Fruit fly (Drosophila melanogaster) whole organism, prepupa: ENCODE data around the gene CG44094.

Experiments
- CG10669 ChIP-seq: fragments of 200-800 bp; sonication (Bioruptor generic); optimal IDR thresholded peaks from 3 replicates; lab custom pipeline; 2018; ENCODE audit warnings: missing biosample characterization, mild to moderate bottlenecking, missing genetic modification characterization, moderate library complexity
- CG11902 ChIP-seq: fragments of 200-800 bp; sonication (Bioruptor generic); optimal IDR thresholded peaks from 3 replicates; lab custom pipeline; 2016; ENCODE audit warnings: missing biosample characterization, missing genetic modification characterization
- CG15336 ChIP-seq: fragments of 200-800 bp; sonication (Bioruptor generic); IDR thresholded peaks from 2 replicates; pipeline ENCODE4 v1.3.6; 2022; ENCODE audit warnings: missing biosample characterization, missing genetic modification characterization
- CG1621 ChIP-seq: fragments of 200-800 bp; sonication (Bioruptor generic); optimal IDR thresholded peaks from 3 replicates; lab custom pipeline; 2018; ENCODE audit warnings: missing biosample characterization, mild to moderate bottlenecking, missing genetic modification characterization
- CG3032 ChIP-seq: fragments of 200-800 bp; optimal IDR thresholded peaks from 2 replicates; lab custom pipeline; 2019; ENCODE audit warnings: missing biosample characterization, mild to moderate bottlenecking, missing genetic modification characterization, moderate library complexity
- CG31627 ChIP-seq: fragments of 200-800 bp; sonication (Bioruptor generic); optimal IDR thresholded peaks from 3 replicates; lab custom pipeline; 2016; ENCODE audit warnings: missing biosample characterization, missing genetic modification characterization
- CG32006 ChIP-seq: fragments of 200-800 bp; sonication (Bioruptor generic); optimal IDR thresholded peaks from 3 replicates; lab custom pipeline; 2017; ENCODE audit warnings: missing biosample characterization, mild to moderate bottlenecking, missing genetic modification characterization
- CG3919 ChIP-seq: fragments of 200-800 bp; sonication (Bioruptor generic); optimal IDR thresholded peaks from 3 replicates; lab custom pipeline; 2016; ENCODE audit warnings: missing biosample characterization, missing genetic modification characterization
- CG4318 ChIP-seq: fragments of 200-800 bp; sonication (Bioruptor generic); optimal IDR thresholded peaks from 3 replicates; lab custom pipeline; 2017; ENCODE audit warnings: missing biosample characterization, mild to moderate bottlenecking, missing genetic modification characterization
- CG6163 ChIP-seq: fragments of 200-800 bp; sonication (Bioruptor generic); IDR thresholded peaks from 3 replicates; pipeline ENCODE4 v1.3.6; 2022; ENCODE audit warnings: missing biosample characterization, missing genetic modification characterization
- CG6276 ChIP-seq: fragments of 200-800 bp; sonication (Bioruptor generic); optimal IDR thresholded peaks from 2 replicates; lab custom pipeline; 2017; ENCODE audit warnings: missing biosample characterization, mild to moderate bottlenecking, missing genetic modification characterization
- CG6792 ChIP-seq: fragments of 200-800 bp; sonication (Bioruptor generic); optimal IDR thresholded peaks from 3 replicates; lab custom pipeline; 2016; ENCODE audit warnings: missing biosample characterization, missing genetic modification characterization
- CG6808 ChIP-seq: fragments of 200-800 bp; sonication (Bioruptor generic); optimal IDR thresholded peaks from 3 replicates; lab custom pipeline; 2017; ENCODE audit warnings: missing biosample characterization, missing genetic modification characterization, mild to moderate bottlenecking, moderate library complexity, missing genetic modification reagents
- CG6854 ChIP-seq: fragments of 200-800 bp; sonication (Bioruptor generic); optimal IDR thresholded peaks from 2 replicates; lab custom pipeline; 2017; ENCODE audit warnings: missing biosample characterization, mild to moderate bottlenecking, missing genetic modification characterization
- CG7368 ChIP-seq: fragments of 200-800 bp; sonication (Bioruptor generic); optimal IDR thresholded peaks from 3 replicates; lab custom pipeline; 2016; ENCODE audit warnings: missing biosample characterization, missing genetic modification characterization
- CG8119 ChIP-seq: fragments of 200-800 bp; sonication (Bioruptor generic); IDR thresholded peaks from 3 replicates; pipeline ENCODE4 v1.3.6; 2022; ENCODE audit warnings: missing biosample characterization, missing genetic modification characterization
- CG8319 ChIP-seq: fragments of 200-800 bp; sonication (Bioruptor generic); optimal IDR thresholded peaks from 3 replicates; lab custom pipeline; 2016; ENCODE audit warnings: missing biosample characterization, missing genetic modification characterization
- CG9139 ChIP-seq: fragments of 200-800 bp; sonication (Bioruptor generic); optimal IDR thresholded peaks from 3 replicates; lab custom pipeline; 2017; ENCODE audit warnings: missing biosample characterization, mild to moderate bottlenecking, missing genetic modification characterization
- Eip75B ChIP-seq: fragments of 200-800 bp; sonication (Bioruptor generic); optimal IDR thresholded peaks from 3 replicates; lab custom pipeline; 2016; ENCODE audit warnings: missing biosample characterization, missing genetic modification characterization
- Eip78C ChIP-seq: fragments of 200-800 bp; sonication (Bioruptor generic); peaks from one replicate; lab custom pipeline; 2016; ENCODE audit warnings: missing biosample characterization, missing genetic modification characterization
- Eip93F ChIP-seq: fragments of 200-800 bp; sonication (Bioruptor generic); optimal IDR thresholded peaks from 2 replicates; lab custom pipeline; 2016; ENCODE audit warnings: missing biosample characterization, mild to moderate bottlenecking, missing genetic modification characterization
- Ets96B ChIP-seq: fragments of 200-800 bp; optimal IDR thresholded peaks from 2 replicates; lab custom pipeline; 2019; ENCODE audit warnings: missing biosample characterization, mild to moderate bottlenecking, missing genetic modification characterization, moderate library complexity
- Gug ChIP-seq: fragments of 200-800 bp; sonication (Bioruptor generic); IDR thresholded peaks from 2 replicates; pipeline ENCODE4 v1.3.6; 2022; ENCODE audit warnings: missing biosample characterization, missing genetic modification characterization
- Hr39 ChIP-seq: fragments of 200-800 bp; sonication (Bioruptor generic); optimal IDR thresholded peaks from 2 replicates; lab custom pipeline; 2016; ENCODE audit warnings: missing biosample characterization, missing genetic modification characterization
- Hr4 ChIP-seq: fragments of 200-800 bp; sonication (Bioruptor generic); optimal IDR thresholded peaks from 3 replicates; lab custom pipeline; 2016; ENCODE audit warnings: missing biosample characterization, missing genetic modification characterization
- Lpt ChIP-seq: fragments of 200-800 bp; sonication (Bioruptor generic); optimal IDR thresholded peaks from 3 replicates; lab custom pipeline; 2016; ENCODE audit warnings: missing biosample characterization, missing genetic modification characterization
- Met ChIP-seq: fragments of 200-800 bp; sonication (Bioruptor generic); optimal IDR thresholded peaks from 3 replicates; lab custom pipeline; 2016; ENCODE audit warnings: missing biosample characterization, missing genetic modification characterization
- OdsH ChIP-seq: fragments of 200-800 bp; sonication (Bioruptor generic); optimal IDR thresholded peaks from 3 replicates; lab custom pipeline; 2016; ENCODE audit warnings: missing biosample characterization, missing genetic modification characterization
- Smox ChIP-seq: fragments of 200-800 bp; sonication (Bioruptor generic); optimal IDR thresholded peaks from 3 replicates; lab custom pipeline; 2016; ENCODE audit warnings: missing biosample characterization, missing genetic modification characterization
- Sox102F ChIP-seq: fragments of 200-800 bp; sonication (Bioruptor generic); optimal IDR thresholded peaks from 2 replicates; lab custom pipeline; 2016; ENCODE audit warnings: missing biosample characterization, mild to moderate bottlenecking, missing genetic modification characterization
- Sox14 ChIP-seq: fragments of 200-800 bp; sonication (Bioruptor generic); optimal IDR thresholded peaks from 3 replicates; lab custom pipeline; 2016; ENCODE audit warnings: missing biosample characterization, missing genetic modification characterization
- Sox15 ChIP-seq: fragments of 200-800 bp; sonication (Bioruptor generic); optimal IDR thresholded peaks from 3 replicates; lab custom pipeline; 2016; ENCODE audit warnings: missing biosample characterization, missing genetic modification characterization
- acj6 ChIP-seq: fragments of 200-800 bp; sonication (Bioruptor generic); optimal IDR thresholded peaks from 3 replicates; lab custom pipeline; 2016; ENCODE audit warnings: missing biosample characterization, missing genetic modification characterization
- dsx ChIP-seq: fragments of 200-800 bp; optimal IDR thresholded peaks from 3 replicates; lab custom pipeline; 2019; ENCODE audit warnings: missing biosample characterization, mild to moderate bottlenecking, missing genetic modification characterization, moderate library complexity; ENCODE audit not compliant: poor library complexity, severe bottlenecking
- eg ChIP-seq: fragments of 200-800 bp; sonication (Bioruptor generic); IDR thresholded peaks from 3 replicates; pipeline ENCODE4 v1.3.6; 2022; ENCODE audit warnings: missing biosample characterization, missing genetic modification characterization
- fd59A ChIP-seq: fragments of 200-800 bp; sonication (Bioruptor generic); optimal IDR thresholded peaks from 2 replicates; lab custom pipeline; 2017; ENCODE audit warnings: missing biosample characterization, mild to moderate bottlenecking, missing genetic modification characterization, missing genetic modification reagents
- fd85E ChIP-seq: fragments of 200-800 bp; sonication (Bioruptor generic); optimal IDR thresholded peaks from 3 replicates; lab custom pipeline; 2016; ENCODE audit warnings: missing biosample characterization, missing genetic modification characterization
- fkh ChIP-seq: fragments of 200-800 bp; sonication (Bioruptor generic); optimal IDR thresholded peaks from 3 replicates; lab custom pipeline; 2017; ENCODE audit warnings: missing biosample characterization, mild to moderate bottlenecking, missing genetic modification characterization, moderate library complexity
- net ChIP-seq: fragments of 200-800 bp; sonication (Bioruptor generic); optimal IDR thresholded peaks from 3 replicates; lab custom pipeline; 2016; ENCODE audit warnings: missing biosample characterization, missing genetic modification characterization
- salr ChIP-seq, 2 experiments: fragments of 200-800 bp; sonication (Bioruptor generic); optimal IDR thresholded peaks; 3 replicates each; lab custom pipeline; 2016 to 2018; ENCODE audit warnings: missing biosample characterization in 2 of 2, missing genetic modification characterization in 2 of 2, mild to moderate bottlenecking in 1 of 2
- spab ChIP-seq: fragments of 200-800 bp; sonication (Bioruptor generic); optimal IDR thresholded peaks from 2 replicates; lab custom pipeline; 2017; ENCODE audit warnings: missing biosample characterization, mild to moderate bottlenecking, missing genetic modification characterization, missing genetic modification reagents
- ss ChIP-seq, 2 experiments: fragments of 200-800 bp; sonication (Bioruptor generic); optimal IDR thresholded peaks; 2 replicates in 1 of 2; 3 replicates in 1 of 2; lab custom pipeline; 2017 to 2018; ENCODE audit warnings: mild to moderate bottlenecking in 2 of 2, missing biosample characterization in 2 of 2, missing genetic modification characterization in 2 of 2, moderate library complexity in 1 of 2
- svp ChIP-seq: fragments of 200-800 bp; sonication (Bioruptor generic); peaks from one replicate; lab custom pipeline; 2016; ENCODE audit warnings: missing biosample characterization, missing genetic modification characterization
- topi ChIP-seq: fragments of 200-800 bp; sonication (Bioruptor generic); optimal IDR thresholded peaks from 3 replicates; lab custom pipeline; 2016; ENCODE audit warnings: missing biosample characterization, missing genetic modification characterization
- vri ChIP-seq: fragments of 200-800 bp; sonication (Bioruptor generic); optimal IDR thresholded peaks from 3 replicates; lab custom pipeline; 2016; ENCODE audit warnings: missing biosample characterization, mild to moderate bottlenecking, missing genetic modification characterization

Gene CG44094

DNA sequence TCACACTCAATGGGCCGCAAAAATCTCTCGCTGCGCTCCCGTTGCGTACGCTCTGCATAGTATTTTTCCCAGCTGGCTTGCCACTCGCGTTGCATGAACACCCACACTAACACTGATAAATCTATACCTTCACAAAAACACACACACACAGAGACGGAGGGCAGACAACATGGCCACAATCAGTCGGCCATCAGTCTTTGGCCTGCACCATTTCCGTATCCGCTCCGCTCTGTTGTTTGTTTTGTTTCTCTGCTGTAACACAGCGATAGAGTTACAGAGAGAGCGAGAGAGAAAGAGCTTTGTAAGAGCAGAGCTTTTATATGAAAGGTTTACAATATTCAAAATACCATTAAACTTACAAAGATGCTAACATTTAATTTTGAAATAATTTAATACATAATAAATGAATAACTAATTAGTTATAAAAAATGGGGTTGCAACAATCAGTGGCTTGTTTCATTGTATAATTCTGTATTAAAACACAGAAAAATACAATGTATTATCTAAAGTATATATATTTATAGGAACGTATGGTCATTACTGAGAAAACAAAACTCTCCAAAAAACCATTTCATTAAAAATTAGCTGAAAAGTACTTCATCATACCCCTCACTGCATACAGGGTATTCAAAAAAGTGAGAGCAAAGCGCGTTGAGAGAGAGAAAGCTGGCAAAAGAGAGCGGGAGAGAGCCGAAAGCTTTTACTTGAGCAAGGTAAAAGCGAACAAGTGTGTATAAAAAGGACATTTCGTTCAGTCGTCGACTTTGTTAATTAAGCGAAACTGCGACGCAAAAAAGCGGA lies 32.7 kb upstream of the CG44094 start, which contains the start of gene CG14853 (continued):
- TF ChIP-seq CG6854 (GFP tag; lab: Kevin White, UChicago), result no peak
- peak; percentile 42 for TF ChIP-seq vri (GFP tag; lab: Kevin White, UChicago)
- peak; percentile 27 for TF ChIP-seq dsx
- no peak for TF ChIP-seq Gug (GFP tag; lab: Robert Waterston, UW)
- peak; percentile 50 for TF ChIP-seq svp
- peak; percentile 20 for TF ChIP-seq fd59A (GFP tag; lab: Kevin White, UChicago)
- no peak for TF ChIP-seq Eip93F (GFP tag; lab: Kevin White, UChicago)
- peak; percentile 51; the same call in 1 of the 3 replicates for TF ChIP-seq eg (GFP tag; lab: Robert Waterston, UW)
- TF ChIP-seq CG11902 (GFP tag; lab: Kevin White, UChicago), result no peak
- peak; percentile 79 for TF ChIP-seq CG8119 (GFP tag; lab: Robert Waterston, UW)
- TF ChIP-seq fd85E, result no peak
- peak; percentile 36; the same call in 2 of the 3 replicates for TF ChIP-seq CG6163 (GFP tag; lab: Robert Waterston, UW)
- TF ChIP-seq CG32006 (GFP tag; lab: Kevin White, UChicago), result peak; percentile 78
- no peak for TF ChIP-seq CG8319 (GFP tag; lab: Kevin White, UChicago)
- peak; percentile 18 for TF ChIP-seq Hr39
- TF ChIP-seq salr (GFP tag; optimal IDR thresholded peaks at IDR 0.05; lab: Kevin White, UChicago), result peak; percentile 5 to 53
- peak; percentile 22 for TF ChIP-seq Met (GFP tag; lab: Kevin White, UChicago)
- TF ChIP-seq Sox14 (GFP tag; lab: Kevin White, UChicago), result no peak
- peak; percentile 9 for TF ChIP-seq Eip75B (GFP tag; lab: Kevin White, UChicago)
- TF ChIP-seq CG3032 (tag; lab: Kevin White, UChicago), result peak; percentile 54
- TF ChIP-seq Lpt (GFP tag; lab: Kevin White, UChicago), result no peak

DNA sequence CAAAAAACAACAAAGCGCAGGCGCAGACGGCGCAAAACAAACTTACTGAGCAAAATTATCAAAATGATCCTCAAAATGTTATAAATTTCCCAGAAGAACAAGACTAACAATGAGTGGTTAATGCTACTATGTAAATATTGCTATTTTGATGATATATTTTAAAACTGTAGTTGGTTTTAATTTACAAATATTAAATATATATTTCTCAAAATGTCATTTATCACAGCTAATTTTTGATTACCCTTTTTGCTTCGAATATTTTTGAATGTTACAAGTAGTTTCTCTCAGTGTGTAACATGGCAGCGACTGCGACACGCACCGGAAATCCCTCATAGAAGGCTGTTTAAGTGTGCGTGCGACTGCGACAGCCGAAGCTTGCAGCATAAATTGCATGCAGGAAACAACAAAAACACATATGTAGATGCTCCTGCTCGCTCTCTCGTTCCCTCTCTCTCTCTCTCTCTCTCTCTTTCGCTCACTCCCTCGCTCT lies 21.6 kb upstream of the CG44094 start:
- no peak for TF ChIP-seq CG31627 (GFP tag; lab: Kevin White, UChicago)
- TF ChIP-seq Eip75B (GFP tag; lab: Kevin White, UChicago), result peak; percentile 25
- peak; percentile 79 for TF ChIP-seq Eip78C
- peak; percentile 61 for TF ChIP-seq Ets96B (tag; lab: Kevin White, UChicago)
- peak; percentile 54 for TF ChIP-seq CG10669
- no peak for TF ChIP-seq CG4318 (GFP tag; lab: Kevin White, UChicago)
- TF ChIP-seq ss (GFP tag; optimal IDR thresholded peaks at IDR 0.05; lab: Kevin White, UChicago), result peak; percentile 46 to 67
- TF ChIP-seq spab (GFP tag; lab: Kevin White, UChicago), result peak; percentile 48
- no peak for TF ChIP-seq Met (GFP tag; lab: Kevin White, UChicago)
- peak; percentile 36 for TF ChIP-seq OdsH (GFP tag; lab: Kevin White, UChicago)
- no peak for TF ChIP-seq Eip93F (GFP tag; lab: Kevin White, UChicago)
- peak; percentile 66 for TF ChIP-seq CG3032 (tag; lab: Kevin White, UChicago)
- TF ChIP-seq Lpt (GFP tag; lab: Kevin White, UChicago), result no peak
- peak; percentile 49 for TF ChIP-seq fd59A (GFP tag; lab: Kevin White, UChicago)
- 0 out of 3 replicates have a peak, but pooled peaks have one; percentile 21 for TF ChIP-seq CG6163 (GFP tag; lab: Robert Waterston, UW)
- peak; percentile 42 for TF ChIP-seq acj6 (GFP tag; lab: Kevin White, UChicago)
- no peak for TF ChIP-seq CG9139 (GFP tag; lab: Kevin White, UChicago)
- TF ChIP-seq dsx, result peak; percentile 42
- peak; percentile 56 for TF ChIP-seq CG6808 (GFP tag; lab: Kevin White, UChicago)
- TF ChIP-seq CG6276, result peak; percentile 13
- TF ChIP-seq Sox15 (GFP tag; lab: Kevin White, UChicago), result no peak
- peak; percentile 34 for TF ChIP-seq Hr4
- TF ChIP-seq CG15336 (GFP tag; lab: Robert Waterston, UW), result peak; percentile 30; the same call in 1 of the 2 replicates
- no peak for TF ChIP-seq Sox14 (GFP tag; lab: Kevin White, UChicago)
- peak; percentile 8 for TF ChIP-seq topi (GFP tag; lab: Kevin White, UChicago)
- TF ChIP-seq CG6792, result peak; percentile 34
- TF ChIP-seq CG7368, result no peak
- no peak for TF ChIP-seq CG8319 (GFP tag; lab: Kevin White, UChicago)
- no peak for TF ChIP-seq Hr39
- no peak for TF ChIP-seq Smox
- TF ChIP-seq vri (GFP tag; lab: Kevin White, UChicago), result no peak
- peak; percentile 49 for TF ChIP-seq CG3919 (GFP tag; lab: Kevin White, UChicago)
- no peak for TF ChIP-seq Sox102F
- TF ChIP-seq net (GFP tag; lab: Kevin White, UChicago), result no peak
- peak in 1 of 2 experiments; percentile 21 for TF ChIP-seq salr (GFP tag; optimal IDR thresholded peaks at IDR 0.05; lab: Kevin White, UChicago)
- TF ChIP-seq fkh, result no peak
- peak; percentile 35 for TF ChIP-seq CG1621 (tag; lab: Kevin White, UChicago)
- no peak for TF ChIP-seq CG11902 (GFP tag; lab: Kevin White, UChicago)
- peak; percentile 9 for TF ChIP-seq svp
